Worm (Caenorhabditis elegans) whole organism, L4 larva: ENCODE results near the gene F35H10.3.

Source experiments
- F37D6.2 ChIP-seq: sonication (generic microtip); optimal IDR thresholded peaks from 2 replicates; lab custom pipeline; 2016; ENCODE audit warnings: mild to moderate bottlenecking, missing genetic modification characterization, missing compliant biosample characterization
- R02D3.7 ChIP-seq: fragments of 150-350 bp; sonication (generic microtip); optimal IDR thresholded peaks from 3 replicates; lab custom pipeline; 2014; ENCODE audit warnings: missing biosample characterization, missing genetic modification characterization
- Y48G9A.11 ChIP-seq: fragments of 200-800 bp; sonication (Bioruptor generic); IDR thresholded peaks from 2 replicates; pipeline ENCODE4 v1.3.6; 2022; ENCODE audit warnings: missing genetic modification reagents, missing genetic modification characterization, missing compliant biosample characterization
- Y5F2A.4 ChIP-seq: fragments of 200-800 bp; sonication (Bioruptor generic); optimal IDR thresholded peaks from 2 replicates; lab custom pipeline; 2018; ENCODE audit warnings: mild to moderate bottlenecking, missing genetic modification characterization, missing compliant biosample characterization
- aha-1 ChIP-seq: fragments of 150-350 bp; peaks from one replicate; lab custom pipeline; 2014; ENCODE audit warnings: missing biosample characterization, missing genetic modification characterization
- arid-1 ChIP-seq: fragments of 200-800 bp; sonication (Bioruptor generic); conservative IDR thresholded peaks from 2 replicates; pipeline ENCODE4 v1.3.6; 2022; ENCODE audit warnings: missing genetic modification reagents, missing genetic modification characterization, missing compliant biosample characterization
- ceh-20 ChIP-seq: fragments of 200-800 bp; sonication (Bioruptor generic); IDR thresholded peaks from 2 replicates; pipeline ENCODE4 v1.3.6; 2022; ENCODE audit warnings: missing genetic modification reagents, missing genetic modification characterization, missing compliant biosample characterization
- ceh-32 ChIP-seq: sonication (generic microtip); optimal IDR thresholded peaks from 2 replicates; lab custom pipeline; 2016; ENCODE audit warnings: mild to moderate bottlenecking, missing genetic modification characterization, missing compliant biosample characterization; ENCODE audit not compliant: poor library complexity
- daf-16 ChIP-seq, 3 experiments: sonication (generic microtip); optimal IDR thresholded peaks; 2 replicates each; lab custom pipeline; 2016 to 2017; ENCODE audit warnings: missing genetic modification characterization in 3 of 3, missing genetic modification reagents in 3 of 3, mild to moderate bottlenecking in 2 of 3, missing compliant biosample characterization in 2 of 3, missing biosample characterization in 1 of 3, moderate library complexity in 1 of 3
- daf-19 ChIP-seq: fragments of 200-800 bp; sonication (Bioruptor generic); conservative IDR thresholded peaks from 2 replicates; pipeline ENCODE4 v1.3.6; 2022; ENCODE audit warnings: missing genetic modification characterization, missing compliant biosample characterization
- dmd-6 ChIP-seq: fragments of 200-800 bp; sonication (Bioruptor generic); IDR thresholded peaks from 2 replicates; pipeline ENCODE4 v1.3.6; 2022; ENCODE audit warnings: missing genetic modification reagents, missing genetic modification characterization, missing compliant biosample characterization
- dmd-8 ChIP-seq: fragments of 200-800 bp; sonication (Bioruptor generic); IDR thresholded peaks from 2 replicates; pipeline ENCODE4 v1.3.6; 2022; ENCODE audit warnings: missing genetic modification characterization, missing compliant biosample characterization
- dmd-9 ChIP-seq: fragments of 200-800 bp; sonication (Bioruptor generic); IDR thresholded peaks from 2 replicates; pipeline ENCODE4 v1.3.6; 2022; ENCODE audit warnings: missing genetic modification reagents, missing genetic modification characterization, missing compliant biosample characterization
- dpl-1 ChIP-seq: fragments of 150-350 bp; optimal IDR thresholded peaks from 2 replicates; lab custom pipeline; 2014; ENCODE audit warnings: missing biosample characterization, missing genetic modification reagents, missing genetic modification characterization
- duxl-1 ChIP-seq: sonication (generic microtip); optimal IDR thresholded peaks from 2 replicates; lab custom pipeline; 2016; ENCODE audit warnings: mild to moderate bottlenecking, missing genetic modification characterization, moderate library complexity, missing compliant biosample characterization; ENCODE audit not compliant: poor library complexity
- fkh-10 ChIP-seq: fragments of 150-350 bp; optimal IDR thresholded peaks from 2 replicates; lab custom pipeline; 2014; ENCODE audit warnings: missing biosample characterization, missing genetic modification reagents, missing genetic modification characterization
- hlh-11 ChIP-seq: fragments of 200-800 bp; sonication (Bioruptor generic); optimal IDR thresholded peaks from 2 replicates; lab custom pipeline; 2018; ENCODE audit warnings: mild to moderate bottlenecking, missing genetic modification characterization, missing compliant biosample characterization
- lim-7 ChIP-seq: fragments of 200-800 bp; sonication (Bioruptor generic); IDR thresholded peaks from 2 replicates; pipeline ENCODE4 v1.3.6; 2022; ENCODE audit warnings: missing genetic modification characterization, missing compliant biosample characterization
- lin-1 ChIP-seq: fragments of 200-800 bp; sonication (Bioruptor generic); IDR thresholded peaks from 2 replicates; pipeline ENCODE4 v1.3.6; 2022; ENCODE audit warnings: missing genetic modification reagents, missing genetic modification characterization, missing compliant biosample characterization
- lir-3 ChIP-seq: sonication (generic microtip); optimal IDR thresholded peaks from 2 replicates; lab custom pipeline; 2016; ENCODE audit warnings: mild to moderate bottlenecking, missing genetic modification characterization, missing compliant biosample characterization
- madf-9 ChIP-seq: fragments of 200-800 bp; sonication (Bioruptor generic); conservative IDR thresholded peaks from 2 replicates; pipeline ENCODE4 v1.3.6; 2022; ENCODE audit warnings: missing genetic modification reagents, missing genetic modification characterization, missing compliant biosample characterization
- mxl-2 ChIP-seq: fragments of 200-800 bp; sonication (Bioruptor generic); conservative IDR thresholded peaks from 2 replicates; pipeline ENCODE4 v1.3.6; 2022; ENCODE audit warnings: missing genetic modification reagents, missing genetic modification characterization, missing compliant biosample characterization
- nhr-102 ChIP-seq: sonication (generic microtip); optimal IDR thresholded peaks from 2 replicates; lab custom pipeline; 2016; ENCODE audit warnings: mild to moderate bottlenecking, missing genetic modification characterization, moderate library complexity, missing compliant biosample characterization
- nhr-111 ChIP-seq: fragments of 200-800 bp; sonication (Bioruptor generic); optimal IDR thresholded peaks from 2 replicates; lab custom pipeline; 2018; ENCODE audit warnings: mild to moderate bottlenecking, missing genetic modification characterization, missing compliant biosample characterization
- nhr-28 ChIP-seq: fragments of 150-350 bp; optimal IDR thresholded peaks from 2 replicates; lab custom pipeline; 2014; ENCODE audit warnings: missing biosample characterization, missing genetic modification characterization
- nhr-42 ChIP-seq: fragments of 200-800 bp; sonication (Bioruptor generic); IDR thresholded peaks from 2 replicates; pipeline ENCODE4 v1.3.6; 2022; ENCODE audit warnings: missing genetic modification characterization, missing compliant biosample characterization
- nhr-48 ChIP-seq: sonication (generic microtip); optimal IDR thresholded peaks from 2 replicates; lab custom pipeline; 2016; ENCODE audit warnings: mild to moderate bottlenecking, missing genetic modification characterization, missing compliant biosample characterization
- nhr-76 ChIP-seq: fragments of 150-350 bp; optimal IDR thresholded peaks from 2 replicates; lab custom pipeline; 2014; ENCODE audit warnings: missing biosample characterization, missing genetic modification characterization
- pqm-1 ChIP-seq: sonication (generic microtip); optimal IDR thresholded peaks from 2 replicates; lab custom pipeline; 2017; ENCODE audit warnings: missing biosample characterization, missing genetic modification characterization
- rbr-2 ChIP-seq: sonication (generic microtip); optimal IDR thresholded peaks from 2 replicates; lab custom pipeline; 2016; ENCODE audit warnings: missing genotype, missing genetic modification characterization, missing compliant biosample characterization
- saeg-2 ChIP-seq: fragments of 200-800 bp; sonication (Bioruptor generic); IDR thresholded peaks from 2 replicates; pipeline ENCODE4 v1.3.6; 2022; ENCODE audit warnings: missing genetic modification reagents, missing genetic modification characterization, missing compliant biosample characterization
- snpc-4 ChIP-seq: fragments of 150-350 bp; optimal IDR thresholded peaks from 2 replicates; lab custom pipeline; 2014; ENCODE audit warnings: missing biosample characterization, missing genetic modification characterization
- spr-1 ChIP-seq: sonication (generic microtip); optimal IDR thresholded peaks from 2 replicates; lab custom pipeline; 2016; ENCODE audit warnings: mild to moderate bottlenecking, missing genetic modification characterization, missing compliant biosample characterization
- spr-3 ChIP-seq: fragments of 200-800 bp; sonication (Bioruptor generic); optimal IDR thresholded peaks from 2 replicates; lab custom pipeline; 2018; ENCODE audit warnings: mild to moderate bottlenecking, missing genetic modification characterization, missing compliant biosample characterization
- unc-130 ChIP-seq: sonication (generic microtip); optimal IDR thresholded peaks from 2 replicates; lab custom pipeline; 2016; ENCODE audit warnings: missing genetic modification reagents, missing genetic modification characterization, missing compliant biosample characterization
- vab-7 ChIP-seq: fragments of 200-800 bp; sonication (Bioruptor generic); IDR thresholded peaks from 2 replicates; pipeline ENCODE4 v1.3.6; 2022; ENCODE audit warnings: missing genetic modification reagents, missing genetic modification characterization, missing compliant biosample characterization
- zag-1 ChIP-seq: fragments of 150-350 bp; optimal IDR thresholded peaks from 2 replicates; lab custom pipeline; 2014; ENCODE audit warnings: missing biosample characterization, missing genetic modification characterization
- zfp-3 ChIP-seq: fragments of 200-800 bp; sonication (Bioruptor generic); conservative IDR thresholded peaks from 2 replicates; pipeline ENCODE4 v1.3.6; 2022; ENCODE audit warnings: missing genetic modification reagents, missing genetic modification characterization, missing compliant biosample characterization
- zip-2 ChIP-seq: fragments of 150-350 bp; optimal IDR thresholded peaks from 2 replicates; lab custom pipeline; 2014; ENCODE audit warnings: missing biosample characterization, missing genetic modification characterization

The F35H10.3 gene

DNA sequence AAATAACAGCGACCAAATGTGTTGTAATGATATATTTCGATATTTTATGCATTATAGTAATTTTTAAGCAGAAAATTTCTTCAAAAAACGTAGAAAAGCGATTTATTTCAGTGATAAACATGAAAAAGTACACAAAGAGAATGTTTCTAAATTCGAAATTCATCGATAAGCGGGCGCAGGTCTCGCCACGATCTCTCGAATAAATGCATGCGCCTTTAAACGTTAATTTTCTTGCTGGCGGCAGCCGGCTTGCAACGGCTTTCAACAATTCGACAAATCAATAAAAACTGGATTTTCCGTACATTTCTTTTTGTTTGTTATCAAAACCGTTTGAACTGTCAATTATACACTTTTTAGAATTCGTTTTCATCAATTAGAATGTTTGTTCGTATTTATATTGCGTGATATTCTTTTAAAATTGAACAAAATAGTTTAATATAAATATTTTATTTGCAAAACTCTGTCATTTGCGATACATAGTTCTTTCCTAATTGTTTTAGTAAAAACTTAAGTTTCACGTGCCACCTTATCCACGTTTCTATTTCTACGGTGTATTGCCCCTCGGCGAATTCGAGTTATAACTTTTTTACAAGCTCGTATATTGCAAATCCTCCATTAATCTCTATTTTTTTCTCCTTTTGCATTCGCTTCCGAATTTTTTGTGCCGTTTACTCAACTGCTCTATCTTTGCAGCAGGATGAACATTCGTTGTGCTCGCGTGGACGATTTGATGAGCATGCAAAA is 36.0 kb upstream of the F35H10.3 start, which contains the start of gene daf-31 (continued):
- no peak for TF ChIP-seq vab-7 (GFP tag; lab: Robert Waterston, UW)
- TF ChIP-seq arid-1 (GFP tag; lab: Robert Waterston, UW): no peak
- TF ChIP-seq lin-1 (GFP tag; lab: Robert Waterston, UW): no peak
- TF ChIP-seq daf-19 (GFP tag; lab: Robert Waterston, UW): no peak
- TF ChIP-seq zag-1 (tag; lab: Kevin White, UChicago): no peak
- peak; percentile 3 for TF ChIP-seq nhr-28 (tag; lab: Kevin White, UChicago)

DNA sequence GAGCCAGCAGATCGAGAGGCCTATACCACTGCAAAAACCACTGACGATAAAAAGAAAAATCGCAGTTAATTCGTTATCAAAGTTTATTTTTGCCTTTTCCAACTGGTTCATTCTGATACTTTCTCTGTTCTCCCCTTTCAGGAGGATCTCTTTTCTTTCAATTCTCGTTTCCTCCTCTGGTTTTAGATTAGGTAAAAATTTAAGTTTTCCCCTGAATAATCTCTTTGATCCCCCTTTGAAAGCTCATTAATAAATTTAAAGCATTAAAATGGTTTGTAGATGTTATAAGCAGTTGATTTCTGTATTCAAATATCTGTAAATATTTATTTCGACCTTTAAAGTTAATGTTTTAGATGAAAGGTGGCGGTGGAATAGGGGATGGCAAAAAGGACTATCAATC is 34.5 kb upstream of the F35H10.3 start, which contains the start of gene K07H8.2:
Gene K07H8.2, plus strand, starts transcription at position 301 of the 400 bp plus-strand sequence.
- TF ChIP-seq zag-1 (tag; lab: Kevin White, UChicago): no peak
- TF ChIP-seq snpc-4 (tag; lab: Kevin White, UChicago): no peak
- TF ChIP-seq spr-1 (tag; lab: Kevin White, UChicago): no peak
- no peak for TF ChIP-seq mxl-2 (GFP tag; lab: Robert Waterston, UW)
- no peak for TF ChIP-seq dmd-6 (GFP tag; lab: Robert Waterston, UW)

DNA sequence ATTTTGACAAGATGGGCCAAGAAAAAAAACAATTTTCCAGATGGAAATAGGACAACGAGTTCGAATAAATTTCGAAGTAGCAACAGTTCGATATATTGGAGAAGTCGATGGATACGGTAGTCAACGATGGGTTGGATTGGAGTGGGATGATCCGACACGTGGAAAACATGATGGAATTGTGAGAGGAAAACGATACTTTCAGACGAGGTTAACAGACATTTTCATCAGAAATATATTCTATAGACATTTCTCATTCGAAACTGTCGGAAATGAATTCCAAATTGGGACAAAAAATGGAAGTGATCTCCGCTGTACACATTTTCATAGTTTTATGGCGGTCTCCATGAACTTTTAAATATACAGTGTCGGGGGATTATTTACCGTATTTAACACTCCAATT is 31.1 kb upstream of the F35H10.3 start, which contains the start of gene tbce-1:
Gene tbce-1, plus strand, starts transcription at position 41 of the 400 bp plus-strand sequence.
- no peak for TF ChIP-seq zip-2 (tag; lab: Kevin White, UChicago)
- TF ChIP-seq zfp-3 (GFP tag; lab: Robert Waterston, UW): 0 out of 2 replicates have a peak, but pooled peaks have one; percentile 62
- TF ChIP-seq, all 104 proteins: peak for 1

DNA sequence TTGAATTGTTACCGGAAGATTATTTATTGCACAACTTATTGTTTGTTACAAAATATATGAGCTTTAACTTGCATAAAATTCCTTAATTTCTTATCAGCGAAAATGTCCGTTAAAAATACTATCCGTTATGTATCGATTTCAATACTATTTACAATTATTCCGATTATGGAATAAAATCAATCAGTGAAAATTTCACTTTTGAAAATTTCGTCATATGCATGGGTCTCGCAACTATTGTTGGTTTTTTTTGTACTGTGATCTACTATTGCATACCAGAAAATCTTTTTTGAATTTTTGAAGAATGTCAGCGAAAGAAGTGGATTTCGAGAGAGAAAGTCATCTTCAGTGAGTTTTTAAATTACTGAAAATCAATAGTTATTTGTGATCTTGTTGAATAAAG is 28.6 kb upstream of the F35H10.3 start, which contains the start of gene nprl-3:
Gene nprl-3, plus strand, starts transcription at position 301 of the 400 bp plus-strand sequence.
- TF ChIP-seq dmd-9 (GFP tag; lab: Robert Waterston, UW) (no peak), fkh-10 (GFP tag; lab: Kevin White, UChicago) (no peak), daf-19 (GFP tag; lab: Robert Waterston, UW) (no peak), aha-1 (tag; lab: Kevin White, UChicago) (no peak), nhr-76 (tag; lab: Kevin White, UChicago) (no peak), F37D6.2 (tag; lab: Kevin White, UChicago) (no peak), madf-9 (GFP tag; lab: Robert Waterston, UW) (no peak), rbr-2 (tag; lab: Kevin White, UChicago) (no peak), lim-7 (no peak), pqm-1 (no peak), Y5F2A.4 (GFP tag; lab: Kevin White, UChicago) (no peak), R02D3.7 (tag; lab: Kevin White, UChicago) (no peak), ceh-20 (GFP tag; lab: Robert Waterston, UW) (no peak), Y48G9A.11 (GFP tag; lab: Robert Waterston, UW) (no peak)

DNA sequence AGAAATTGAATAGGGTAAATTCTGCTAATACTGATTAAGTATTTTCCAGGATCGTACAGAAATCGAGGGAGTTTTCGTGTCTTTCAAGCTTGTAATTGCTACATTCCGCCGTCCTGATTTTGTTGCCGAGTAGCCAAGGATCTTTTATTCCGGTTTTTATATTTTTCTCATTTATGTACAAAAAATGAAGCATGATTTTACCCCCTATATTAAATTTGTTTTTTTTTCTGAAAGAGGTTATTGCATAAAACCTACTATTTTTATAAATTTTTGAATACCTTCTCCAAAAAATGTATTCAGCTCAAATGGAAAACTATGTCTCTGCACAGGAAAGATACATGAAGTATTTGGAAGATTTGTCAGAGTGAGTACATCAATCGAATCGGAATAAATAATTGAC is 26.1 kb upstream of the F35H10.3 start, which contains the start of gene F35H10.6:
Gene F35H10.6, plus strand, starts transcription at position 301 of the 400 bp plus-strand sequence.
- TF ChIP-seq zip-2 (tag; lab: Kevin White, UChicago): no peak
- no peak for TF ChIP-seq lir-3 (tag; lab: Kevin White, UChicago)
- TF ChIP-seq nhr-102: no peak
- no peak for TF ChIP-seq nhr-111 (GFP tag; lab: Kevin White, UChicago)
- no peak for TF ChIP-seq Y48G9A.11 (GFP tag; lab: Robert Waterston, UW)
- no peak for TF ChIP-seq nhr-42 (GFP tag; lab: Robert Waterston, UW)
- TF ChIP-seq mxl-2 (GFP tag; lab: Robert Waterston, UW): no peak
- no peak for TF ChIP-seq spr-3 (GFP tag; lab: Kevin White, UChicago)
- no peak for TF ChIP-seq dmd-8 (GFP tag; lab: Robert Waterston, UW)
- no peak for TF ChIP-seq zag-1 (tag; lab: Kevin White, UChicago)
- TF ChIP-seq aha-1 (tag; lab: Kevin White, UChicago): no peak
- no peak for TF ChIP-seq duxl-1 (tag; lab: Kevin White, UChicago)
- TF ChIP-seq saeg-2 (GFP tag; lab: Robert Waterston, UW): no peak
- no peak for TF ChIP-seq ceh-32 (tag; lab: Kevin White, UChicago)
- TF ChIP-seq daf-16 (GFP tag; optimal IDR thresholded peaks at IDR 0.05; lab: Kevin White, UChicago): no peak
- no peak for TF ChIP-seq daf-16 (tag; optimal IDR thresholded peaks at IDR 0.05; lab: Kevin White, UChicago)
- no peak for TF ChIP-seq hlh-11 (tag; lab: Kevin White, UChicago)
- TF ChIP-seq unc-130 (GFP tag; lab: Kevin White, UChicago): no peak
- no peak for TF ChIP-seq nhr-48 (tag; lab: Kevin White, UChicago)
- TF ChIP-seq dpl-1 (GFP tag; lab: Kevin White, UChicago): no peak
